Comparison of ENCODE assay signal across 5 worm cellular contexts in the genomic region with DNA sequence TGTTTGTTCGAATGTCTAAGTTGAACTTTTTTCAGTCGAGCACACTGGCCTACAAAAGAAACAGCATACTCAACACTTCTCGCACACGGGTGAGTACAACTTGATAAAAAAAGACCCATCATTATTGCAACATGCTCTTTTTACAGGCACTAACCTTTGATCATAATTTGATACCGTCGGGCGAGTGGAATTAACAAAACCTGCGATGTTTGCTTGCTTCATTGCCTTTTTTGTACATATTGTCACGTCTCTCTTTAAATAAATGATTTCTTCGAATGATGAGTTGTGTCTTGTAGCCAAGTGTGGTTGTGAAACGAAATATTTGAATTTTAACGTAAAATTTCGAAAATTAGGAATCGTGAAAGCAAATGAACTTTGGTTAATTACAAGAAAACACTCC.
TF ChIP-seq lines count a peak whose summit lies in the region.

No protein-coding gene starts in this region.

TF ChIP-seq in whole organism, L1 larva, 84 proteins besides CTCF, POLR2A, EP300 and RAD21:
- TF ChIP-seq efl-1 (optimal IDR thresholded peaks at IDR 0.05; lab: Kevin White, UChicago) (no peak), efl-1 (GFP tag; optimal IDR thresholded peaks at IDR 0.05 in 1 of 2; lab: Kevin White, UChicago) (no peak), mdl-1 (tag; optimal IDR thresholded peaks at IDR 0.05; lab: Kevin White, UChicago) (peak in 1 of 2 experiments; percentile 3), elt-2 (tag; optimal IDR thresholded peaks at IDR 0.05; lab: Kevin White, UChicago) (peak; percentile 80), nhr-20 (tag; optimal IDR thresholded peaks at IDR 0.05; lab: Kevin White, UChicago) (peak; percentile 33), lin-35 (GFP tag; optimal IDR thresholded peaks at IDR 0.05; lab: Kevin White, UChicago) (peak in 1 of 2 experiments; percentile 2)

TF ChIP-seq in whole organism, L2 larva, 48 proteins besides CTCF, POLR2A, EP300 and RAD21:
- no peak for TF ChIP-seq nhr-237 (tag; optimal IDR thresholded peaks at IDR 0.05; lab: Kevin White, UChicago)
- TF ChIP-seq mdl-1 (tag; optimal IDR thresholded peaks at IDR 0.05; lab: Kevin White, UChicago): no peak
- TF ChIP-seq crh-2 (tag; optimal IDR thresholded peaks at IDR 0.05; lab: Kevin White, UChicago): peak; percentile 44
- peak; percentile 81 for TF ChIP-seq sma-9 (GFP tag; optimal IDR thresholded peaks at IDR 0.05; lab: Kevin White, UChicago)
- no peak for TF ChIP-seq sma-9 (tag; optimal IDR thresholded peaks at IDR 0.05; lab: Kevin White, UChicago)
- no peak for TF ChIP-seq mab-5 (tag; optimal IDR thresholded peaks at IDR 0.05; lab: Kevin White, UChicago)
- TF ChIP-seq blmp-1 (tag; optimal IDR thresholded peaks at IDR 0.05; lab: Kevin White, UChicago; ENCODE audit: insufficient read depth): no peak
- TF ChIP-seq gmeb-1 (tag; optimal IDR thresholded peaks at IDR 0.05; lab: Kevin White, UChicago): peak; percentile 17
- TF ChIP-seq sem-4 (tag; optimal IDR thresholded peaks at IDR 0.05; lab: Kevin White, UChicago): no peak
- no peak for TF ChIP-seq aly-2 (tag; optimal IDR thresholded peaks at IDR 0.05; lab: Kevin White, UChicago)
- no peak for TF ChIP-seq nhr-25 (tag; optimal IDR thresholded peaks at IDR 0.05; lab: Kevin White, UChicago)
- peak; percentile 80 for TF ChIP-seq fos-1 (tag; optimal IDR thresholded peaks at IDR 0.05; lab: Kevin White, UChicago)
- TF ChIP-seq nhr-6 (tag; optimal IDR thresholded peaks at IDR 0.05; lab: Kevin White, UChicago): no peak
- TF ChIP-seq elt-1 (tag; optimal IDR thresholded peaks at IDR 0.05; lab: Kevin White, UChicago): no peak
- peak; percentile 5 for TF ChIP-seq F13H6.1 (tag; optimal IDR thresholded peaks at IDR 0.05; lab: Kevin White, UChicago)
- no peak for TF ChIP-seq nhr-11 (tag; optimal IDR thresholded peaks at IDR 0.05; lab: Kevin White, UChicago)
- no peak for TF ChIP-seq ama-1 (optimal IDR thresholded peaks at IDR 0.05; lab: Kevin White, UChicago)
- no peak for TF ChIP-seq zag-1 (tag; optimal IDR thresholded peaks at IDR 0.05; lab: Kevin White, UChicago)

TF ChIP-seq in whole organism, L3 larva, 47 proteins besides CTCF, POLR2A, EP300 and RAD21:
- TF ChIP-seq pqm-1 (tag; optimal IDR thresholded peaks at IDR 0.05; lab: Kevin White, UChicago) (peak; percentile 92), ceh-82 (tag; optimal IDR thresholded peaks at IDR 0.05; lab: Kevin White, UChicago) (no peak), pha-4 (tag; optimal IDR thresholded peaks at IDR 0.05; lab: Kevin White, UChicago) (peak; percentile 58), elt-2 (tag; optimal IDR thresholded peaks at IDR 0.05; lab: Kevin White, UChicago) (peak; percentile 78)

TF ChIP-seq in whole organism, L4 larva, 104 proteins besides CTCF, POLR2A, EP300 and RAD21:
- TF ChIP-seq ces-1 (GFP tag; optimal IDR thresholded peaks at IDR 0.05; lab: Kevin White, UChicago) (no peak), pqm-1 (tag; optimal IDR thresholded peaks at IDR 0.05; lab: Kevin White, UChicago) (peak; percentile 72), F26F4.8 (GFP tag; conservative IDR thresholded peaks at IDR 0.05; lab: Robert Waterston, UW) (no peak), aha-1 (tag; lab: Kevin White, UChicago) (peak; percentile 67), daf-16 (GFP tag; optimal IDR thresholded peaks at IDR 0.05; lab: Kevin White, UChicago) (no peak), daf-16 (tag; optimal IDR thresholded peaks at IDR 0.05; lab: Kevin White, UChicago) (peak; percentile 53), dve-1 (tag; optimal IDR thresholded peaks at IDR 0.05; lab: Kevin White, UChicago; ENCODE audit: insufficient read depth) (peak; percentile 55), ctbp-1 (GFP tag; IDR thresholded peaks at IDR 0.05; lab: Robert Waterston, UW) (no peak), mes-2 (tag; optimal IDR thresholded peaks at IDR 0.05; lab: Kevin White, UChicago; ENCODE audit: poor library complexity, severe bottlenecking) (no peak), hlh-11 (tag; optimal IDR thresholded peaks at IDR 0.05; lab: Kevin White, UChicago) (peak; percentile 58), R02D3.7 (tag; optimal IDR thresholded peaks at IDR 0.05; lab: Kevin White, UChicago) (no peak), nhr-77 (tag; optimal IDR thresholded peaks at IDR 0.05; lab: Kevin White, UChicago) (peak; percentile 20), duxl-1 (tag; optimal IDR thresholded peaks at IDR 0.05; lab: Kevin White, UChicago; ENCODE audit: poor library complexity) (no peak), ztf-11 (tag; optimal IDR thresholded peaks at IDR 0.05; lab: Kevin White, UChicago) (no peak), ceh-62 (tag; optimal IDR thresholded peaks at IDR 0.05; lab: Kevin White, UChicago) (no peak), madf-5 (GFP tag; IDR thresholded peaks at IDR 0.05; lab: Robert Waterston, UW) (no peak), vab-7 (GFP tag; IDR thresholded peaks at IDR 0.05; lab: Robert Waterston, UW) (no peak), dmd-6 (GFP tag; IDR thresholded peaks at IDR 0.05; lab: Robert Waterston, UW) (peak; percentile 69), snpc-4 (tag; optimal IDR thresholded peaks at IDR 0.05; lab: Kevin White, UChicago) (no peak), nhr-28 (tag; optimal IDR thresholded peaks at IDR 0.05; lab: Kevin White, UChicago) (peak; percentile 85), dpl-1 (GFP tag; optimal IDR thresholded peaks at IDR 0.05; lab: Kevin White, UChicago) (no peak), mdl-1 (tag; optimal IDR thresholded peaks at IDR 0.05; lab: Kevin White, UChicago) (peak in 1 of 2 experiments; percentile 43)

TF ChIP-seq in whole organism, young adult, 124 proteins besides CTCF, POLR2A, EP300 and RAD21:
- TF ChIP-seq nhr-80 (tag; optimal IDR thresholded peaks at IDR 0.05; lab: Kevin White, UChicago) (peak; percentile 72), nhr-27 (tag; optimal IDR thresholded peaks at IDR 0.05; lab: Kevin White, UChicago) (no peak), somi-1 (GFP tag; optimal IDR thresholded peaks at IDR 0.05; lab: Kevin White, UChicago) (no peak)
